Fruit fly (Drosophila melanogaster) whole organism, embryonic: ENCODE data around the gene mthl14.

Experiments
- ATbp ChIP-seq: fragments of 200-800 bp; sonication (Bioruptor generic); optimal IDR thresholded peaks from 2 replicates; lab custom pipeline; 2017; ENCODE audit warnings: missing biosample characterization, mild to moderate bottlenecking, missing genetic modification characterization, missing genetic modification reagents
- Atf6 ChIP-seq: fragments of 200-800 bp; sonication (Bioruptor generic); IDR thresholded peaks from 2 replicates; pipeline ENCODE4 v1.3.6; 2022; ENCODE audit warnings: missing biosample characterization, missing genetic modification characterization
- BtbVII ChIP-seq: fragments of 200-800 bp; sonication (Bioruptor generic); optimal IDR thresholded peaks from 3 replicates; lab custom pipeline; 2017; ENCODE audit warnings: missing biosample characterization, mild to moderate bottlenecking, missing genetic modification characterization
- CG10565 ChIP-seq: fragments of 200-800 bp; sonication (Bioruptor generic); optimal IDR thresholded peaks from 3 replicates; lab custom pipeline; 2016; ENCODE audit warnings: missing biosample characterization, mild to moderate bottlenecking, missing genetic modification characterization
- CG12299 ChIP-seq: fragments of 200-800 bp; sonication (Bioruptor generic); optimal IDR thresholded peaks from 2 replicates; lab custom pipeline; 2018; ENCODE audit warnings: missing biosample characterization, mild to moderate bottlenecking, missing genetic modification characterization
- CG12769 ChIP-seq: fragments of 200-800 bp; sonication (Bioruptor generic); optimal IDR thresholded peaks from 2 replicates; lab custom pipeline; 2019; ENCODE audit warnings: missing biosample characterization, mild to moderate bottlenecking, missing genetic modification characterization, moderate library complexity
- CG15479 ChIP-seq: fragments of 200-800 bp; sonication (Bioruptor generic); optimal IDR thresholded peaks from 3 replicates; lab custom pipeline; 2019; ENCODE audit warnings: missing biosample characterization, mild to moderate bottlenecking, missing genetic modification characterization, moderate library complexity
- CG16815 ChIP-seq: fragments of 200-800 bp; sonication (Bioruptor generic); optimal IDR thresholded peaks from 3 replicates; lab custom pipeline; 2017; ENCODE audit warnings: missing biosample characterization, mild to moderate bottlenecking, missing genetic modification characterization
- CG2116 ChIP-seq: fragments of 200-800 bp; sonication (Bioruptor generic); optimal IDR thresholded peaks from 3 replicates; lab custom pipeline; 2018; ENCODE audit warnings: missing biosample characterization, mild to moderate bottlenecking, missing genetic modification characterization
- CG2199 ChIP-seq: fragments of 200-800 bp; sonication (Bioruptor generic); IDR thresholded peaks from 3 replicates; pipeline ENCODE4 v1.3.6; 2022; ENCODE audit warnings: missing biosample characterization, missing genetic modification characterization
- CG3065 ChIP-seq: fragments of 200-800 bp; sonication (Bioruptor generic); optimal IDR thresholded peaks from 2 replicates; lab custom pipeline; 2016; ENCODE audit warnings: missing biosample characterization, missing genetic modification characterization
- CG32767 ChIP-seq: fragments of 200-800 bp; sonication (Bioruptor generic); IDR thresholded peaks from 2 replicates; pipeline ENCODE4 v1.3.6; 2022; ENCODE audit warnings: missing biosample characterization, missing genetic modification characterization
- CG4820 ChIP-seq: fragments of 200-800 bp; sonication (Bioruptor generic); optimal IDR thresholded peaks from 3 replicates; lab custom pipeline; 2016; ENCODE audit warnings: missing biosample characterization, missing genetic modification characterization
- CG7271 ChIP-seq: fragments of 200-800 bp; sonication (Bioruptor generic); optimal IDR thresholded peaks from 2 replicates; lab custom pipeline; 2018; ENCODE audit warnings: missing biosample characterization, mild to moderate bottlenecking, missing genetic modification characterization, moderate library complexity
- CG7372 ChIP-seq: fragments of 200-800 bp; sonication (Bioruptor generic); IDR thresholded peaks from 2 replicates; pipeline ENCODE4 v1.3.6; 2022; ENCODE audit warnings: missing biosample characterization, missing genetic modification characterization
- CG8290 ChIP-seq, 3 experiments: fragments of 200-800 bp; sonication (Bioruptor generic); optimal IDR thresholded peaks; 2 replicates each; lab custom pipeline; 2016 to 2019; ENCODE audit warnings: missing biosample characterization in 3 of 3, missing genetic modification characterization in 3 of 3, mild to moderate bottlenecking in 2 of 3, moderate library complexity in 1 of 3
- CG8388 ChIP-seq: fragments of 200-800 bp; sonication (Bioruptor generic); optimal IDR thresholded peaks from 2 replicates; lab custom pipeline; 2019; ENCODE audit warnings: missing biosample characterization, mild to moderate bottlenecking, missing genetic modification characterization, moderate library complexity
- CG8765 ChIP-seq: fragments of 200-800 bp; sonication (Bioruptor generic); IDR thresholded peaks from 2 replicates; pipeline ENCODE4 v1.3.6; 2022; ENCODE audit warnings: missing biosample characterization, missing genetic modification characterization
- CG8924 ChIP-seq: fragments of 200-800 bp; optimal IDR thresholded peaks from 3 replicates; lab custom pipeline; 2019; ENCODE audit warnings: missing biosample characterization, mild to moderate bottlenecking, missing genetic modification characterization, moderate library complexity
- CG8944 ChIP-seq: fragments of 200-800 bp; sonication (Bioruptor generic); optimal IDR thresholded peaks from 3 replicates; lab custom pipeline; 2016; ENCODE audit warnings: missing biosample characterization, missing genetic modification characterization
- Chrac-16 ChIP-seq: fragments of 200-800 bp; sonication (Bioruptor generic); optimal IDR thresholded peaks from 3 replicates; lab custom pipeline; 2016; ENCODE audit warnings: missing biosample characterization, missing genetic modification characterization
- Dref ChIP-seq: fragments of 200-800 bp; sonication (Bioruptor generic); IDR thresholded peaks from 2 replicates; pipeline ENCODE4 v1.3.6; 2022; ENCODE audit warnings: missing biosample characterization, missing genetic modification characterization
- GATAe ChIP-seq: fragments of 200-800 bp; sonication (Bioruptor generic); conservative IDR thresholded peaks from 2 replicates; pipeline ENCODE4 v1.3.6; 2022; ENCODE audit warnings: missing biosample characterization, missing genetic modification characterization
- H15 ChIP-seq: fragments of 200-800 bp; sonication (Bioruptor generic); IDR thresholded peaks from 3 replicates; pipeline ENCODE4 v1.3.6; 2022; ENCODE audit warnings: missing biosample characterization, missing genetic modification characterization
- HLH3B ChIP-seq: fragments of 200-800 bp; sonication (Bioruptor generic); IDR thresholded peaks from 2 replicates; pipeline ENCODE4 v1.3.6; 2022; ENCODE audit warnings: missing biosample characterization, missing genetic modification characterization
- Hr78 ChIP-seq, 2 experiments: fragments of 200-800 bp in 1 of 2; fragments of >200 bp in 1 of 2; sonication (Bioruptor generic) in 1 of 2; optimal IDR thresholded peaks; 2 replicates each; lab custom pipeline; 2017 to 2019; ENCODE audit warnings: missing biosample characterization in 2 of 2, missing genetic modification characterization in 2 of 2, mild to moderate bottlenecking in 1 of 2, moderate library complexity in 1 of 2
- Mes4 ChIP-seq: fragments of 200-800 bp; sonication (Bioruptor generic); optimal IDR thresholded peaks from 2 replicates; lab custom pipeline; 2016; ENCODE audit warnings: missing biosample characterization, missing genetic modification characterization
- Nf-YA ChIP-seq: fragments of 200-800 bp; sonication (Bioruptor generic); IDR thresholded peaks from 2 replicates; pipeline ENCODE4 v1.3.6; 2022; ENCODE audit warnings: missing biosample characterization, missing genetic modification characterization
- PHDP ChIP-seq: fragments of 200-800 bp; sonication (Bioruptor generic); optimal IDR thresholded peaks from 3 replicates; lab custom pipeline; 2018; ENCODE audit warnings: missing biosample characterization, mild to moderate bottlenecking, missing genetic modification characterization, moderate library complexity
- Pdp1 ChIP-seq, 2 experiments: fragments of 200-800 bp; sonication (Bioruptor generic); optimal IDR thresholded peaks; 3 replicates each; lab custom pipeline; 2016; ENCODE audit warnings: missing biosample characterization in 2 of 2, missing genetic modification characterization in 2 of 2, mild to moderate bottlenecking in 1 of 2, moderate library complexity in 1 of 2
- Tbp ChIP-seq: fragments of >200 bp; optimal IDR thresholded peaks from 2 replicates; lab custom pipeline; 2018; ENCODE audit warnings: missing biosample characterization, missing genetic modification characterization
- ap ChIP-seq: fragments of 200-800 bp; sonication (Bioruptor generic); IDR thresholded peaks from 2 replicates; pipeline ENCODE4 v1.3.6; 2022; ENCODE audit warnings: missing biosample characterization, missing genetic modification characterization
- chif ChIP-seq, 2 experiments: fragments of 200-800 bp; sonication (Bioruptor generic); optimal IDR thresholded peaks; 3 replicates each; lab custom pipeline; 2016; ENCODE audit warnings: missing biosample characterization in 2 of 2, missing genetic modification characterization in 2 of 2
- chinmo ChIP-seq: fragments of 200-800 bp; sonication (Bioruptor generic); IDR thresholded peaks from 4 replicates; pipeline ENCODE4 v1.3.6; 2022; ENCODE audit warnings: missing biosample characterization, missing genetic modification characterization; ENCODE audit not compliant: partially characterized antibody
- corto ChIP-seq: fragments of 200-800 bp; sonication (Bioruptor generic); optimal IDR thresholded peaks from 2 replicates; lab custom pipeline; 2016; ENCODE audit warnings: missing biosample characterization, mild to moderate bottlenecking, missing genetic modification characterization, moderate library complexity
- dmrt11E ChIP-seq: fragments of 200-800 bp; sonication (Bioruptor generic); optimal IDR thresholded peaks from 3 replicates; lab custom pipeline; 2018; ENCODE audit warnings: missing biosample characterization, mild to moderate bottlenecking, missing genetic modification characterization, moderate library complexity
- dpn ChIP-seq, 2 experiments: fragments of 200-800 bp; sonication (Bioruptor generic); optimal IDR thresholded peaks; 3 replicates each; lab custom pipeline; 2016; ENCODE audit warnings: missing biosample characterization in 2 of 2, missing genetic modification characterization in 2 of 2
- en ChIP-seq: fragments of 200-800 bp; sonication (Bioruptor generic); optimal IDR thresholded peaks from 2 replicates; lab custom pipeline; 2016; ENCODE audit warnings: missing biosample characterization, missing genetic modification characterization
- eve ChIP-seq, 2 experiments: fragments of >200 bp; optimal IDR thresholded peaks; 2 replicates each; lab custom pipeline; 2017; ENCODE audit warnings: missing biosample characterization in 2 of 2, missing genetic modification characterization in 2 of 2
- gcm2 ChIP-seq: fragments of 200-800 bp; sonication (Bioruptor generic); optimal IDR thresholded peaks from 2 replicates; lab custom pipeline; 2016; ENCODE audit warnings: missing biosample characterization, missing genetic modification characterization
- hkb ChIP-seq, 2 experiments: fragments of 200-800 bp in 1 of 2; fragments of >200 bp in 1 of 2; sonication (Bioruptor generic) in 1 of 2; IDR thresholded peaks in 1 of 2; optimal IDR thresholded peaks in 1 of 2; 2 replicates each; pipeline versions ENCODE4 v1.3.6 to Lab custom; 2017 to 2022; ENCODE audit warnings: missing biosample characterization in 1 of 2, missing genetic modification characterization in 1 of 2
- ind ChIP-seq: fragments of 200-800 bp; sonication (Bioruptor generic); optimal IDR thresholded peaks from 3 replicates; lab custom pipeline; 2016; ENCODE audit warnings: missing biosample characterization, missing genetic modification characterization
- insv ChIP-seq, 2 experiments: fragments of 200-800 bp; sonication (Bioruptor generic); optimal IDR thresholded peaks; 3 replicates each; lab custom pipeline; 2016 to 2018; ENCODE audit warnings: missing biosample characterization in 2 of 2, missing genetic modification characterization in 2 of 2
- inv ChIP-seq: fragments of 200-800 bp; sonication (Bioruptor generic); IDR thresholded peaks from 2 replicates; pipeline ENCODE4 v1.3.6; 2022; ENCODE audit warnings: missing biosample characterization, missing genetic modification characterization; ENCODE audit not compliant: partially characterized antibody
- p53 ChIP-seq: fragments of 200-800 bp; sonication (Bioruptor generic); optimal IDR thresholded peaks from 2 replicates; lab custom pipeline; 2016; ENCODE audit warnings: missing biosample characterization, missing genetic modification characterization
- pfk ChIP-seq: fragments of 200-800 bp; sonication (Bioruptor generic); optimal IDR thresholded peaks from 2 replicates; lab custom pipeline; 2018; ENCODE audit warnings: missing biosample characterization, mild to moderate bottlenecking, missing genetic modification characterization, moderate library complexity
- sens-2 ChIP-seq: fragments of 200-800 bp; sonication (Bioruptor generic); IDR thresholded peaks from 2 replicates; pipeline ENCODE4 v1.3.6; 2022; ENCODE audit warnings: missing biosample characterization, missing genetic modification characterization
- sqz ChIP-seq: fragments of 200-800 bp; sonication (Bioruptor generic); optimal IDR thresholded peaks from 3 replicates; lab custom pipeline; 2018; ENCODE audit warnings: missing biosample characterization, mild to moderate bottlenecking, missing genetic modification characterization
- vvl ChIP-seq: fragments of 200-800 bp; sonication (Bioruptor generic); IDR thresholded peaks from 2 replicates; pipeline ENCODE4 v1.3.6; 2022; ENCODE audit warnings: missing biosample characterization, missing genetic modification characterization
- z ChIP-seq: fragments of 200-800 bp; sonication (Bioruptor generic); IDR thresholded peaks from 3 replicates; pipeline ENCODE4 v1.3.6; 2022; ENCODE audit warnings: missing biosample characterization, missing genetic modification characterization

The mthl14 gene

dm6 chr3L:225120-225519 is 22.2 kb upstream of the mthl14 start:
- no peak for TF ChIP-seq eve (GFP tag; optimal IDR thresholded peaks at IDR 0.05; lab: Kevin White, UChicago)
- no peak for TF ChIP-seq CG8765 (GFP tag; lab: Robert Waterston, UW)
- TF ChIP-seq CG16815 = no peak
- no peak for TF ChIP-seq Mes4
- no peak for TF ChIP-seq inv (GFP tag; lab: Robert Waterston, UW)
- TF ChIP-seq insv (GFP tag; optimal IDR thresholded peaks at IDR 0.05; lab: Kevin White, UChicago) = no peak
- TF ChIP-seq CG15479 (GFP tag; lab: Kevin White, UChicago) = peak; percentile 26
- no peak for TF ChIP-seq ap (GFP tag; lab: Robert Waterston, UW)
- no peak for TF ChIP-seq dpn (GFP tag; optimal IDR thresholded peaks at IDR 0.05; lab: Kevin White, UChicago)
- peak; percentile 13 for TF ChIP-seq CG12299 (tag; lab: Kevin White, UChicago)
- no peak for TF ChIP-seq CG8924 (tag; lab: Kevin White, UChicago)
- peak; percentile 44; the same call in 1 of the 4 replicates for TF ChIP-seq chinmo (GFP tag; lab: Robert Waterston, UW)
- no peak for TF ChIP-seq CG8944 (GFP tag; lab: Kevin White, UChicago)
- no peak for TF ChIP-seq Chrac-16 (GFP tag; lab: Kevin White, UChicago)
- TF ChIP-seq corto = peak; percentile 12
- no peak for TF ChIP-seq gcm2 (GFP tag; lab: Kevin White, UChicago)
- no peak for TF ChIP-seq CG10565 (GFP tag; lab: Kevin White, UChicago)
- peak; percentile 87 for TF ChIP-seq sqz (GFP tag; lab: Kevin White, UChicago)
- no peak for TF ChIP-seq pfk (GFP tag; lab: Kevin White, UChicago)
- TF ChIP-seq H15 = no peak
- TF ChIP-seq HLH3B (GFP tag; lab: Robert Waterston, UW) = no peak
- no peak for TF ChIP-seq CG7372 (GFP tag; lab: Robert Waterston, UW)
- peak in 1 of 2 experiments; percentile 91 for TF ChIP-seq Pdp1 (GFP tag; optimal IDR thresholded peaks at IDR 0.05; lab: Kevin White, UChicago)
- no peak for TF ChIP-seq hkb (optimal IDR thresholded peaks at IDR 0.05; lab: Kevin White, UChicago)
- TF ChIP-seq hkb (GFP tag; IDR thresholded peaks at IDR 0.05; lab: Robert Waterston, UW) = 0 out of 2 replicates have a peak, but pooled peaks have one; percentile 12
- no peak for TF ChIP-seq Hr78 (GFP tag; optimal IDR thresholded peaks at IDR 0.05; lab: Kevin White, UChicago)
- TF ChIP-seq Atf6 (GFP tag; lab: Robert Waterston, UW) = no peak
- no peak for TF ChIP-seq Tbp
- no peak for TF ChIP-seq en (GFP tag; lab: Kevin White, UChicago)
- no peak for TF ChIP-seq CG3065 (GFP tag; lab: Kevin White, UChicago)
- no peak for TF ChIP-seq CG8290 (GFP tag; optimal IDR thresholded peaks at IDR 0.05; lab: Kevin White, UChicago)
- TF ChIP-seq CG8290 (tag; optimal IDR thresholded peaks at IDR 0.05; lab: Kevin White, UChicago) = no peak
- TF ChIP-seq CG4820 (GFP tag; lab: Kevin White, UChicago) = no peak
- 0 out of 2 replicates have a peak, but pooled peaks have one; percentile 33 for TF ChIP-seq Nf-YA (GFP tag; lab: Robert Waterston, UW)
- TF ChIP-seq p53 = peak; percentile 69
- TF ChIP-seq z (GFP tag; lab: Robert Waterston, UW) = peak; percentile 83
- peak; percentile 36; the same call in 1 of the 2 replicates for TF ChIP-seq vvl (GFP tag; lab: Robert Waterston, UW)
- no peak for TF ChIP-seq CG8388 (GFP tag; lab: Kevin White, UChicago)
- peak; percentile 0 for TF ChIP-seq CG2116 (GFP tag; lab: Kevin White, UChicago)
- TF ChIP-seq ind (GFP tag; lab: Kevin White, UChicago) = no peak
- TF ChIP-seq sens-2 = no peak
- no peak for TF ChIP-seq dmrt11E (tag; lab: Kevin White, UChicago)
- no peak for TF ChIP-seq ATbp (GFP tag; lab: Kevin White, UChicago)
- peak; percentile 12 for TF ChIP-seq BtbVII (GFP tag; lab: Kevin White, UChicago)
- no peak for TF ChIP-seq chif (GFP tag; optimal IDR thresholded peaks at IDR 0.05; lab: Kevin White, UChicago)
- TF ChIP-seq Dref (GFP tag; lab: Robert Waterston, UW) = no peak
- TF ChIP-seq CG12769 (tag; lab: Kevin White, UChicago) = no peak
- peak; percentile 58; the same call in 1 of the 3 replicates for TF ChIP-seq CG2199 (GFP tag; lab: Robert Waterston, UW)
- TF ChIP-seq CG7271 = no peak
- no peak for TF ChIP-seq GATAe (GFP tag; lab: Robert Waterston, UW)
- TF ChIP-seq PHDP (tag; lab: Kevin White, UChicago) = no peak
- peak; percentile 92 for TF ChIP-seq CG32767 (GFP tag; lab: Robert Waterston, UW)
